Fruit fly (Drosophila melanogaster) whole organism, embryonic: Measurements from ENCODE around the gene CG11912.

Experiments
- Antp ChIP-seq: fragments of 200-800 bp; sonication (Bioruptor generic); optimal IDR thresholded peaks from 3 replicates; lab custom pipeline; 2016; ENCODE audit warnings: missing biosample characterization, missing genetic modification characterization
- CG12071 ChIP-seq: fragments of 200-800 bp; sonication (Bioruptor generic); optimal IDR thresholded peaks from 3 replicates; lab custom pipeline; 2018; ENCODE audit warnings: missing biosample characterization, mild to moderate bottlenecking, missing genetic modification characterization
- CG13123 ChIP-seq: fragments of 200-800 bp; sonication (Bioruptor generic); optimal IDR thresholded peaks from 2 replicates; lab custom pipeline; 2016; ENCODE audit warnings: missing biosample characterization, missing genetic modification characterization
- CG14965 ChIP-seq: fragments of 200-800 bp; sonication (Bioruptor generic); optimal IDR thresholded peaks from 2 replicates; lab custom pipeline; 2016; ENCODE audit warnings: missing biosample characterization, missing genetic modification characterization, borderline replicate concordance
- CG1647 ChIP-seq: fragments of 200-800 bp; sonication (Bioruptor generic); optimal IDR thresholded peaks from 3 replicates; lab custom pipeline; 2016; ENCODE audit warnings: missing biosample characterization, missing genetic modification characterization
- CG2120 ChIP-seq: fragments of 200-800 bp; sonication (Bioruptor generic); optimal IDR thresholded peaks from 3 replicates; lab custom pipeline; 2016; ENCODE audit warnings: missing biosample characterization, missing genetic modification characterization
- CG3281 ChIP-seq: fragments of 200-800 bp; sonication (Bioruptor generic); optimal IDR thresholded peaks from 3 replicates; lab custom pipeline; 2017; ENCODE audit warnings: missing biosample characterization, mild to moderate bottlenecking, missing genetic modification characterization
- CG34224 ChIP-seq: fragments of 200-800 bp; sonication (Bioruptor generic); IDR thresholded peaks from 3 replicates; pipeline ENCODE4 v1.3.6; 2022; ENCODE audit warnings: missing biosample characterization, missing genetic modification characterization; ENCODE audit not compliant: partially characterized antibody
- CG3838 ChIP-seq: fragments of 200-800 bp; sonication (Bioruptor generic); optimal IDR thresholded peaks from 3 replicates; lab custom pipeline; 2016; ENCODE audit warnings: missing biosample characterization, missing genetic modification characterization
- CG6765 ChIP-seq: fragments of 200-800 bp; sonication (Bioruptor generic); optimal IDR thresholded peaks from 3 replicates; lab custom pipeline; 2017; ENCODE audit warnings: missing biosample characterization, mild to moderate bottlenecking, missing genetic modification characterization
- CG7963 ChIP-seq: fragments of 200-800 bp; sonication (Bioruptor generic); IDR thresholded peaks from 3 replicates; pipeline ENCODE4 v1.3.6; 2022; ENCODE audit warnings: missing biosample characterization, missing genetic modification characterization; ENCODE audit not compliant: partially characterized antibody
- CG8290 ChIP-seq, 3 experiments: fragments of 200-800 bp; sonication (Bioruptor generic); optimal IDR thresholded peaks; 2 replicates each; lab custom pipeline; 2016 to 2019; ENCODE audit warnings: missing biosample characterization in 3 of 3, missing genetic modification characterization in 3 of 3, mild to moderate bottlenecking in 2 of 3, moderate library complexity in 1 of 3
- CG9727 ChIP-seq: fragments of 200-800 bp; sonication (Bioruptor generic); optimal IDR thresholded peaks from 3 replicates; lab custom pipeline; 2017; ENCODE audit warnings: missing biosample characterization, mild to moderate bottlenecking, missing genetic modification characterization
- CG9932 ChIP-seq: fragments of 200-800 bp; sonication (Bioruptor generic); IDR thresholded peaks from 2 replicates; pipeline ENCODE4 v1.3.6; 2022; ENCODE audit warnings: missing biosample characterization, missing genetic modification characterization
- H2.0 ChIP-seq: fragments of 200-800 bp; sonication (Bioruptor generic); IDR thresholded peaks from 2 replicates; pipeline ENCODE4 v1.3.6; 2022; ENCODE audit warnings: missing biosample characterization, missing genetic modification characterization
- Hr3 ChIP-seq: fragments of 200-800 bp; sonication (Bioruptor generic); optimal IDR thresholded peaks from 3 replicates; lab custom pipeline; 2016; ENCODE audit warnings: missing biosample characterization, missing genetic modification characterization
- MTF-1 ChIP-seq: fragments of 200-800 bp; sonication (Bioruptor generic); optimal IDR thresholded peaks from 2 replicates; lab custom pipeline; 2018; ENCODE audit warnings: missing biosample characterization, mild to moderate bottlenecking, missing genetic modification characterization, borderline replicate concordance
- Pdp1 ChIP-seq, 2 experiments: fragments of 200-800 bp; sonication (Bioruptor generic); optimal IDR thresholded peaks; 3 replicates each; lab custom pipeline; 2016; ENCODE audit warnings: missing biosample characterization in 2 of 2, missing genetic modification characterization in 2 of 2, mild to moderate bottlenecking in 1 of 2, moderate library complexity in 1 of 2
- Stat92E ChIP-seq, 3 experiments: fragments of >200 bp in 2 of 3; fragments of 200-800 bp in 1 of 3; sonication (Bioruptor generic) in 1 of 3; optimal IDR thresholded peaks; 2 replicates each; lab custom pipeline; 2017 to 2019; ENCODE audit warnings: missing biosample characterization in 3 of 3, missing genetic modification characterization in 3 of 3, mild to moderate bottlenecking in 1 of 3, moderate library complexity in 1 of 3
- TFAM ChIP-seq: fragments of 200-800 bp; sonication (Bioruptor generic); optimal IDR thresholded peaks from 2 replicates; lab custom pipeline; 2017; ENCODE audit warnings: missing biosample characterization, missing genetic modification characterization, inconsistent platforms
- Trl ChIP-seq, 3 experiments: fragments of >200 bp in 2 of 3; fragments of 200-800 bp in 1 of 3; sonication (Bioruptor generic) in 1 of 3; optimal IDR thresholded peaks; 2 replicates in 1 of 3; 3 replicates in 2 of 3; lab custom pipeline; 2016 to 2017; ENCODE audit warnings: missing biosample characterization in 1 of 3, missing genetic modification characterization in 1 of 3
- Usf ChIP-seq: fragments of 200-800 bp; sonication (Bioruptor generic); optimal IDR thresholded peaks from 2 replicates; lab custom pipeline; 2017; ENCODE audit warnings: missing genotype, missing biosample characterization, missing genetic modification characterization
- ab ChIP-seq: fragments of 200-800 bp; sonication (Bioruptor generic); optimal IDR thresholded peaks from 2 replicates; lab custom pipeline; 2016; ENCODE audit warnings: missing biosample characterization, missing genetic modification characterization
- al ChIP-seq: fragments of 200-800 bp; sonication (Bioruptor generic); IDR thresholded peaks from 2 replicates; pipeline ENCODE4 v1.3.6; 2022; ENCODE audit warnings: missing biosample characterization, missing genetic modification characterization
- btn ChIP-seq: fragments of 200-800 bp; sonication (Bioruptor generic); optimal IDR thresholded peaks from 2 replicates; lab custom pipeline; 2016; ENCODE audit warnings: missing biosample characterization, missing genetic modification characterization
- corto ChIP-seq: fragments of 200-800 bp; sonication (Bioruptor generic); optimal IDR thresholded peaks from 2 replicates; lab custom pipeline; 2016; ENCODE audit warnings: missing biosample characterization, mild to moderate bottlenecking, missing genetic modification characterization, moderate library complexity
- danr ChIP-seq: fragments of 200-800 bp; sonication (Bioruptor generic); IDR thresholded peaks from 2 replicates; pipeline ENCODE4 v1.3.6; 2022; ENCODE audit warnings: missing biosample characterization, missing genetic modification characterization
- dati ChIP-seq: fragments of 200-800 bp; sonication (Bioruptor generic); IDR thresholded peaks from 2 replicates; pipeline ENCODE4 v1.3.6; 2022; ENCODE audit warnings: missing biosample characterization, missing genetic modification characterization
- dysf ChIP-seq: fragments of 200-800 bp; sonication (Bioruptor generic); IDR thresholded peaks from 3 replicates; pipeline ENCODE4 v1.3.6; 2022; ENCODE audit warnings: missing biosample characterization, missing genetic modification characterization
- exex ChIP-seq: fragments of 200-800 bp; sonication (Bioruptor generic); optimal IDR thresholded peaks from 4 replicates; lab custom pipeline; 2018; ENCODE audit warnings: missing biosample characterization, mild to moderate bottlenecking, missing genetic modification characterization, moderate library complexity
- fd3F ChIP-seq: fragments of 200-800 bp; sonication (Bioruptor generic); optimal IDR thresholded peaks from 2 replicates; lab custom pipeline; 2018; ENCODE audit warnings: missing biosample characterization, mild to moderate bottlenecking, missing genetic modification characterization, moderate library complexity
- fd64A ChIP-seq: fragments of 200-800 bp; sonication (Bioruptor generic); optimal IDR thresholded peaks from 3 replicates; lab custom pipeline; 2018; ENCODE audit warnings: missing biosample characterization, mild to moderate bottlenecking, missing genetic modification characterization
- kni ChIP-seq: fragments of 200-800 bp; sonication (Bioruptor generic); optimal IDR thresholded peaks from 3 replicates; lab custom pipeline; 2017; ENCODE audit warnings: mild to moderate bottlenecking, missing biosample characterization, missing genetic modification reagents, missing genetic modification characterization
- lab ChIP-seq: fragments of 200-800 bp; sonication (Bioruptor generic); optimal IDR thresholded peaks from 3 replicates; lab custom pipeline; 2017; ENCODE audit warnings: missing biosample characterization, missing genetic modification characterization, mild to moderate bottlenecking, moderate library complexity, missing genetic modification reagents
- lmd ChIP-seq: fragments of 200-800 bp; sonication (Bioruptor generic); IDR thresholded peaks from 2 replicates; pipeline ENCODE4 v1.3.6; 2022; ENCODE audit warnings: missing biosample characterization, missing genetic modification characterization
- pb ChIP-seq: fragments of 200-800 bp; sonication (Bioruptor generic); optimal IDR thresholded peaks from 3 replicates; lab custom pipeline; 2016; ENCODE audit warnings: missing biosample characterization, missing genetic modification characterization
- pfk ChIP-seq: fragments of 200-800 bp; sonication (Bioruptor generic); optimal IDR thresholded peaks from 2 replicates; lab custom pipeline; 2018; ENCODE audit warnings: missing biosample characterization, mild to moderate bottlenecking, missing genetic modification characterization, moderate library complexity
- pita ChIP-seq: fragments of 200-800 bp; sonication (Bioruptor generic); optimal IDR thresholded peaks from 2 replicates; lab custom pipeline; 2017; ENCODE audit warnings: missing biosample characterization, mild to moderate bottlenecking, missing genetic modification characterization
- pros ChIP-seq: fragments of 200-800 bp; sonication (Bioruptor generic); optimal IDR thresholded peaks from 3 replicates; lab custom pipeline; 2019; ENCODE audit warnings: missing biosample characterization, mild to moderate bottlenecking, missing genetic modification characterization, moderate library complexity
- repo ChIP-seq: fragments of 200-800 bp; sonication (Bioruptor generic); optimal IDR thresholded peaks from 2 replicates; lab custom pipeline; 2016; ENCODE audit warnings: missing biosample characterization, missing genetic modification characterization
- rib ChIP-seq: fragments of 200-800 bp; sonication (Bioruptor generic); IDR thresholded peaks from 2 replicates; pipeline ENCODE4 v1.3.6; 2022; ENCODE audit warnings: missing biosample characterization, missing genetic modification characterization
- scrt ChIP-seq: fragments of 200-800 bp; sonication (Bioruptor generic); optimal IDR thresholded peaks from 2 replicates; lab custom pipeline; 2018; ENCODE audit warnings: missing biosample characterization, mild to moderate bottlenecking, missing genetic modification characterization, moderate library complexity
- sug ChIP-seq: fragments of 200-800 bp; optimal IDR thresholded peaks from 2 replicates; lab custom pipeline; 2019; ENCODE audit warnings: missing biosample characterization, mild to moderate bottlenecking, missing genetic modification characterization, moderate library complexity
- toy ChIP-seq: fragments of 200-800 bp; sonication (Bioruptor generic); IDR thresholded peaks from 2 replicates; pipeline ENCODE4 v1.3.6; 2022; ENCODE audit warnings: missing biosample characterization, missing genetic modification characterization
- vnd ChIP-seq: fragments of 200-800 bp; sonication (Bioruptor generic); IDR thresholded peaks from 3 replicates; pipeline ENCODE4 v1.3.6; 2022; ENCODE audit warnings: missing biosample characterization, missing genetic modification characterization; ENCODE audit not compliant: partially characterized antibody
- zfh1 ChIP-seq: fragments of 200-800 bp; sonication (Bioruptor generic); IDR thresholded peaks from 3 replicates; pipeline ENCODE4 v1.3.6; 2022; ENCODE audit warnings: missing biosample characterization, missing genetic modification characterization
- zfh2 ChIP-seq: fragments of 200-800 bp; sonication (Bioruptor generic); optimal IDR thresholded peaks from 2 replicates; lab custom pipeline; 2016; ENCODE audit warnings: missing biosample characterization, missing genetic modification characterization

Gene CG11912

dm6 chr2L:298285-298644 is 20.8 kb downstream of the CG11912 start (continued):
- no peak for TF ChIP-seq CG12071 (GFP tag; lab: Kevin White, UChicago)
- TF ChIP-seq pfk (GFP tag; lab: Kevin White, UChicago): peak; percentile 9
- peak; percentile 3 for TF ChIP-seq scrt (GFP tag; lab: Kevin White, UChicago)
- no peak for TF ChIP-seq vnd
- no peak for TF ChIP-seq CG13123 (GFP tag; lab: Kevin White, UChicago)
- TF ChIP-seq exex: peak; percentile 1
- TF ChIP-seq CG3838 (GFP tag; lab: Kevin White, UChicago): no peak
- peak; percentile 4 for TF ChIP-seq CG3281 (GFP tag; lab: Kevin White, UChicago)
- TF ChIP-seq CG8290 (GFP tag; optimal IDR thresholded peaks at IDR 0.05; lab: Kevin White, UChicago): no peak
- peak in 1 of 2 experiments; percentile 48 for TF ChIP-seq CG8290 (tag; optimal IDR thresholded peaks at IDR 0.05; lab: Kevin White, UChicago)
- TF ChIP-seq CG9727 (GFP tag; lab: Kevin White, UChicago): peak; percentile 86
- TF ChIP-seq dati (GFP tag; lab: Robert Waterston, UW): no peak
- no peak for TF ChIP-seq btn
- TF ChIP-seq Pdp1 (GFP tag; optimal IDR thresholded peaks at IDR 0.05; lab: Kevin White, UChicago): peak in 1 of 2 experiments; percentile 33
- TF ChIP-seq al: no peak
- peak; percentile 18; the same call in 1 of the 2 replicates for TF ChIP-seq rib (GFP tag; lab: Robert Waterston, UW)
- no peak for TF ChIP-seq CG2120 (GFP tag; lab: Kevin White, UChicago)
- TF ChIP-seq zfh1 (GFP tag; lab: Robert Waterston, UW): peak; percentile 54; the same call in 1 of the 3 replicates
- no peak for TF ChIP-seq lmd (GFP tag; lab: Robert Waterston, UW)
- TF ChIP-seq sug (tag; lab: Kevin White, UChicago): peak; percentile 81
- no peak for TF ChIP-seq CG14965 (GFP tag; lab: Kevin White, UChicago)

dm6 chr2L:297480-298284 is 21.4 kb downstream of the CG11912 start, which contains the start of gene Pi3K21B:
TSS of gene Pi3K21B (plus strand) at chr2L:297880.
- peak; percentile 84 for TF ChIP-seq H2.0
- TF ChIP-seq Hr3 (GFP tag; lab: Kevin White, UChicago): peak; percentile 93
- TF ChIP-seq CG1647: peak; percentile 95
- no peak for TF ChIP-seq Stat92E (GFP tag; optimal IDR thresholded peaks at IDR 0.05; lab: Kevin White, UChicago)
- TF ChIP-seq Antp (GFP tag; lab: Kevin White, UChicago): peak; percentile 97
- TF ChIP-seq fd3F (GFP tag; lab: Kevin White, UChicago): peak; percentile 88
- peak; percentile 78 for TF ChIP-seq corto (GFP tag; lab: Kevin White, UChicago)
- peak; percentile 80 for TF ChIP-seq Usf (GFP tag; lab: Kevin White, UChicago)
- TF ChIP-seq fd64A: no peak
- TF ChIP-seq CG9932 (GFP tag; lab: Robert Waterston, UW): peak; percentile 97
- peak; percentile 35 for TF ChIP-seq MTF-1 (GFP tag; lab: Kevin White, UChicago)
- TF ChIP-seq lab (GFP tag; lab: Kevin White, UChicago): peak; percentile 92
- TF ChIP-seq ab (GFP tag; lab: Kevin White, UChicago): peak; percentile 86
- TF ChIP-seq pb (GFP tag; lab: Kevin White, UChicago): peak; percentile 90
- TF ChIP-seq zfh2 (GFP tag; lab: Kevin White, UChicago): peak; percentile 96
- no peak for TF ChIP-seq pita
- no peak for TF ChIP-seq TFAM (GFP tag; lab: Kevin White, UChicago)
- TF ChIP-seq toy (GFP tag; lab: Robert Waterston, UW): 0 out of 2 replicates have a peak, but pooled peaks have one; percentile 43
- peak; percentile 72 for TF ChIP-seq CG6765
- peak; percentile 36 for TF ChIP-seq pros (GFP tag; lab: Kevin White, UChicago)
- peak; percentile 89 for TF ChIP-seq dysf (GFP tag; lab: Robert Waterston, UW)
- 0 out of 3 replicates have a peak, but pooled peaks have one; percentile 24 for TF ChIP-seq CG7963 (GFP tag; lab: Robert Waterston, UW)
- 0 out of 2 replicates have a peak, but pooled peaks have one; percentile 31 for TF ChIP-seq danr (GFP tag; lab: Robert Waterston, UW)
- peak; percentile 87 for TF ChIP-seq kni (GFP tag; lab: Kevin White, UChicago)
- TF ChIP-seq repo (GFP tag; lab: Kevin White, UChicago): peak; percentile 90
- peak; percentile 48; the same call in 1 of the 3 replicates for TF ChIP-seq CG34224 (GFP tag; lab: Robert Waterston, UW)
- no peak for TF ChIP-seq Trl (optimal IDR thresholded peaks at IDR 0.05; lab: Kevin White, UChicago)
- peak; percentile 96 for TF ChIP-seq Trl (GFP tag; optimal IDR thresholded peaks at IDR 0.05; lab: Kevin White, UChicago)
